Worm (Caenorhabditis elegans) whole organism, L1 larva: Measurements from ENCODE around the gene F08D12.7.

Experiments used
- Y116A8C.19 ChIP-seq: sonication (generic microtip); optimal IDR thresholded peaks from 2 replicates; lab custom pipeline; 2016; ENCODE audit warnings: missing compliant biosample characterization, missing genetic modification characterization, borderline replicate concordance
- ceh-63 ChIP-seq: fragments of 200-800 bp; sonication (Bioruptor generic); optimal IDR thresholded peaks from 2 replicates; lab custom pipeline; 2018; ENCODE audit warnings: mild to moderate bottlenecking, missing genetic modification characterization, missing compliant biosample characterization
- ceh-90 ChIP-seq: sonication (generic microtip); optimal IDR thresholded peaks from 2 replicates; lab custom pipeline; 2016; ENCODE audit warnings: missing genetic modification characterization, missing compliant biosample characterization
- egl-27 ChIP-seq, 2 experiments: fragments of 150-350 bp in 1 of 2; sonication (generic microtip); optimal IDR thresholded peaks; 3 replicates each; lab custom pipeline; 2017 to 2018; ENCODE audit warnings: missing biosample characterization in 2 of 2, missing genetic modification characterization in 2 of 2, missing genetic modification reagents in 2 of 2
- fkh-10 ChIP-seq: sonication (generic microtip); optimal IDR thresholded peaks from 2 replicates; lab custom pipeline; 2017; ENCODE audit warnings: missing biosample characterization, missing genetic modification reagents, missing genetic modification characterization
- fos-1 ChIP-seq: fragments of 150-350 bp; optimal IDR thresholded peaks from 2 replicates; lab custom pipeline; 2014; ENCODE audit warnings: missing biosample characterization, missing genetic modification characterization
- grh-1 ChIP-seq: fragments of 200-800 bp; sonication (Bioruptor generic); IDR thresholded peaks from 2 replicates; pipeline ENCODE4 v1.3.6; 2022; ENCODE audit warnings: missing genetic modification reagents, missing genetic modification characterization, missing compliant biosample characterization
- hlh-4 ChIP-seq: sonication (generic microtip); optimal IDR thresholded peaks from 2 replicates; lab custom pipeline; 2016; ENCODE audit warnings: mild to moderate bottlenecking, missing genetic modification characterization, missing compliant biosample characterization
- irx-1 ChIP-seq: sonication (generic microtip); optimal IDR thresholded peaks from 2 replicates; lab custom pipeline; 2016; ENCODE audit warnings: missing genetic modification characterization, missing compliant biosample characterization
- lin-13 ChIP-seq: fragments of 150-350 bp; optimal IDR thresholded peaks from 2 replicates; lab custom pipeline; 2014; ENCODE audit warnings: missing biosample characterization, missing genetic modification reagents, missing genetic modification characterization
- lin-39 ChIP-seq: fragments of 150-350 bp; optimal IDR thresholded peaks from 2 replicates; lab custom pipeline; 2014; ENCODE audit warnings: missing biosample characterization, missing genetic modification reagents, missing genetic modification characterization
- lir-3 ChIP-seq: sonication (generic microtip); optimal IDR thresholded peaks from 2 replicates; lab custom pipeline; 2016; ENCODE audit warnings: mild to moderate bottlenecking, missing genetic modification characterization, moderate library complexity, missing compliant biosample characterization; ENCODE audit not compliant: poor library complexity
- mef-2 ChIP-seq: fragments of 150-350 bp; optimal IDR thresholded peaks from 2 replicates; lab custom pipeline; 2014; ENCODE audit warnings: missing biosample characterization, missing genetic modification characterization
- nhr-20 ChIP-seq: sonication (generic microtip); optimal IDR thresholded peaks from 2 replicates; lab custom pipeline; 2016; ENCODE audit warnings: mild to moderate bottlenecking, missing genetic modification characterization, missing compliant biosample characterization
- nhr-237 ChIP-seq: fragments of 150-350 bp; optimal IDR thresholded peaks from 2 replicates; lab custom pipeline; 2014; ENCODE audit warnings: missing biosample characterization, missing genetic modification characterization
- nhr-77 ChIP-seq: fragments of 150-350 bp; optimal IDR thresholded peaks from 2 replicates; lab custom pipeline; 2014; ENCODE audit warnings: missing biosample characterization, missing genetic modification characterization
- pag-3 ChIP-seq: sonication (generic microtip); optimal IDR thresholded peaks from 2 replicates; lab custom pipeline; 2017; ENCODE audit warnings: missing genetic modification characterization, mild to moderate bottlenecking, missing compliant biosample characterization, antibody characterized with exemption, borderline replicate concordance; ENCODE audit not compliant: insufficient read depth
- rnt-1 ChIP-seq: sonication (generic microtip); optimal IDR thresholded peaks from 2 replicates; lab custom pipeline; 2016; ENCODE audit warnings: mild to moderate bottlenecking, missing genetic modification characterization, moderate library complexity, missing compliant biosample characterization
- skn-1 ChIP-seq: fragments of 150-350 bp; optimal IDR thresholded peaks from 2 replicates; lab custom pipeline; 2014; ENCODE audit warnings: missing biosample characterization, missing genetic modification characterization
- sox-4 ChIP-seq: sonication (generic microtip); optimal IDR thresholded peaks from 2 replicates; lab custom pipeline; 2016; ENCODE audit warnings: missing genetic modification characterization, missing compliant biosample characterization
- unc-62 ChIP-seq: fragments of 150-350 bp; optimal IDR thresholded peaks from 2 replicates; lab custom pipeline; 2014; ENCODE audit warnings: missing biosample characterization, missing genetic modification reagents, missing genetic modification characterization
- unc-86 ChIP-seq: sonication (generic microtip); optimal IDR thresholded peaks from 2 replicates; lab custom pipeline; 2016; ENCODE audit warnings: missing genetic modification characterization, missing compliant biosample characterization
- xbp-1 ChIP-seq: sonication (generic microtip); optimal IDR thresholded peaks from 2 replicates; lab custom pipeline; 2016; ENCODE audit warnings: missing genetic modification characterization, missing compliant biosample characterization
- ztf-4 ChIP-seq: fragments of 150-350 bp; optimal IDR thresholded peaks from 2 replicates; lab custom pipeline; 2014; ENCODE audit warnings: missing biosample characterization, missing genetic modification characterization

The F08D12.7 gene

ce11 chrII:2719212-2719611 lies 49.7 kb downstream of the F08D12.7 start:
- TF ChIP-seq irx-1 (tag; lab: Kevin White, UChicago), result no peak
- no peak for TF ChIP-seq skn-1 (tag; lab: Kevin White, UChicago)
- TF ChIP-seq lin-39, result no peak
- no peak for TF ChIP-seq mef-2 (tag; lab: Kevin White, UChicago)
- TF ChIP-seq grh-1 (GFP tag; lab: Robert Waterston, UW), result no peak
- TF ChIP-seq fkh-10 (GFP tag; lab: Kevin White, UChicago), result no peak
- no peak for TF ChIP-seq nhr-237 (tag; lab: Kevin White, UChicago)
- no peak for TF ChIP-seq nhr-77 (tag; lab: Kevin White, UChicago)
- no peak for TF ChIP-seq ceh-63 (GFP tag; lab: Kevin White, UChicago)
- TF ChIP-seq Y116A8C.19 (tag; lab: Kevin White, UChicago), result no peak
- TF ChIP-seq pag-3 (tag; lab: Kevin White, UChicago), result no peak
- no peak for TF ChIP-seq rnt-1 (tag; lab: Kevin White, UChicago)
- TF ChIP-seq nhr-20 (tag; lab: Kevin White, UChicago), result no peak
- TF ChIP-seq fos-1 (tag; lab: Kevin White, UChicago), result no peak
- no peak for TF ChIP-seq egl-27 (tag; optimal IDR thresholded peaks at IDR 0.05; lab: Kevin White, UChicago)

DNA sequence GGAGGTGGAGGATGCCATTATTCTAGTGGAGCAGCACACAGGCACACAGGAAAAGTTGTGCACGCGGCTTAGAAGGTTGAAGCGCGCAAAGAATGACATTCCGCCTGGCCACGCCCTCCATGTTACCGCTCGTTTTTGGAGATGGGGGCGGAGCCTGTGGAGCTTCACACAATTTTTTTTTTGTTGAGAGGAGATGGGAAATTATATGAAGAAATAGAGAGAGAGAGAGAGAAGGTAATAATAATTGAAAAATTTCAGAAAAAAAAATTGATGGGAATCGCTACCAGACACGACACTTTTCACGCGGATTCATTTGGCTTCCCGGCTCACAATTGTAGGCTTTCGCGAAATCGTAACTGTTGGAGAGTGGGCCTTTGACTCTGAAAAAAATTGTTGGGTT lies 51.6 kb downstream of the F08D12.7 start, which contains the start of gene T05A8.3:
Gene T05A8.3 (minus strand): TSS at position 101 of the 400 bp plus-strand sequence.
- TF ChIP-seq unc-86 (tag; lab: Kevin White, UChicago), result no peak
- TF ChIP-seq ceh-90 (tag; lab: Kevin White, UChicago), result no peak
- no peak for TF ChIP-seq lir-3 (tag; lab: Kevin White, UChicago)
- no peak for TF ChIP-seq mef-2 (tag; lab: Kevin White, UChicago)
- TF ChIP-seq xbp-1 (tag; lab: Kevin White, UChicago), result no peak
- TF ChIP-seq fos-1 (tag; lab: Kevin White, UChicago), result no peak
- TF ChIP-seq hlh-4, result no peak
- TF ChIP-seq ztf-4 (tag; lab: Kevin White, UChicago), result no peak
- TF ChIP-seq lin-13 (GFP tag; lab: Kevin White, UChicago), result no peak
- TF ChIP-seq unc-62 (GFP tag; lab: Kevin White, UChicago), result no peak
- no peak for TF ChIP-seq sox-4 (tag; lab: Kevin White, UChicago)
